Worm (Caenorhabditis elegans) whole organism, early embryonic: ENCODE measurements around the gene Y59E9AL.36.
"Not testable (repeated sequence)": the region's sequence is repeated elsewhere in the genome, so short reads cannot be mapped to it uniquely, and the experiment has no call there.

ENCODE experiments used
- B0310.2 ChIP-seq: sonication (generic microtip); optimal IDR thresholded peaks from 2 replicates; lab custom pipeline; 2016; ENCODE audit warnings: mild to moderate bottlenecking, missing genetic modification characterization, missing compliant biosample characterization
- F13C5.2 ChIP-seq: sonication (generic microtip); optimal IDR thresholded peaks from 2 replicates; lab custom pipeline; 2017; ENCODE audit warnings: mild to moderate bottlenecking, missing genetic modification characterization, inconsistent platforms, missing compliant biosample characterization
- aly-1 ChIP-seq: sonication (generic microtip); optimal IDR thresholded peaks from 2 replicates; lab custom pipeline; 2016; ENCODE audit warnings: missing genetic modification characterization, missing compliant biosample characterization
- ama-1 ChIP-seq: fragments of 150-350 bp; optimal IDR thresholded peaks from 2 replicates; lab custom pipeline; 2014
- ceh-13 ChIP-seq: fragments of 200-800 bp; sonication (Bioruptor generic); optimal IDR thresholded peaks from 2 replicates; lab custom pipeline; 2018; ENCODE audit warnings: mild to moderate bottlenecking, missing genetic modification characterization, missing compliant biosample characterization
- ceh-36 ChIP-seq: sonication (generic microtip); optimal IDR thresholded peaks from 2 replicates; lab custom pipeline; 2016; ENCODE audit warnings: missing genetic modification characterization, inconsistent platforms, missing compliant biosample characterization
- ets-7 ChIP-seq: sonication (generic microtip); optimal IDR thresholded peaks from 2 replicates; lab custom pipeline; 2016; ENCODE audit warnings: missing genotype, missing genetic modification characterization, missing compliant biosample characterization
- flt-1 ChIP-seq: fragments of 200-800 bp; sonication (Bioruptor generic); IDR thresholded peaks from 2 replicates; pipeline ENCODE4 v1.3.6; 2022; ENCODE audit warnings: missing genetic modification characterization, missing compliant biosample characterization
- hmbx-1 ChIP-seq: sonication (generic microtip); optimal IDR thresholded peaks from 2 replicates; lab custom pipeline; 2016; ENCODE audit warnings: mild to moderate bottlenecking, missing genetic modification characterization, missing compliant biosample characterization
- hmg-4 ChIP-seq: fragments of 200-800 bp; sonication (Bioruptor generic); optimal IDR thresholded peaks from 2 replicates; lab custom pipeline; 2018; ENCODE audit warnings: mild to moderate bottlenecking, missing genetic modification characterization, missing compliant biosample characterization
- hnd-1 ChIP-seq: sonication (generic microtip); optimal IDR thresholded peaks from 2 replicates; lab custom pipeline; 2016; ENCODE audit warnings: missing genetic modification characterization, missing compliant biosample characterization
- pes-1 ChIP-seq: fragments of 200-800 bp; sonication (Bioruptor generic); IDR thresholded peaks from 2 replicates; pipeline ENCODE4 v1.3.6; 2022; ENCODE audit warnings: missing genetic modification reagents, missing genetic modification characterization, missing compliant biosample characterization
- scrt-1 ChIP-seq: fragments of 200-800 bp; sonication (Bioruptor generic); IDR thresholded peaks from 2 replicates; pipeline ENCODE4 v1.3.6; 2022; ENCODE audit warnings: missing genetic modification characterization, missing compliant biosample characterization
- sea-1 ChIP-seq: fragments of 200-800 bp; sonication (Bioruptor generic); conservative IDR thresholded peaks from 2 replicates; pipeline ENCODE4 v1.3.6; 2022; ENCODE audit warnings: missing genetic modification characterization, missing compliant biosample characterization
- tbx-11 ChIP-seq: fragments of 200-800 bp; sonication (Bioruptor generic); IDR thresholded peaks from 2 replicates; pipeline ENCODE4 v1.3.6; 2022; ENCODE audit warnings: missing genetic modification characterization, missing compliant biosample characterization
- tbx-37 ChIP-seq: fragments of 200-800 bp; sonication (Bioruptor generic); conservative IDR thresholded peaks from 2 replicates; pipeline ENCODE4 v1.3.6; 2022; ENCODE audit warnings: missing genetic modification reagents, missing genetic modification characterization, missing compliant biosample characterization
- tra-4 ChIP-seq: sonication (generic microtip); optimal IDR thresholded peaks from 2 replicates; lab custom pipeline; 2017; ENCODE audit warnings: missing genetic modification characterization, missing compliant biosample characterization

Y59E9AL.36 gene

ce11 chrIV:5221721-5222120 lies 12.4 kb upstream of the Y59E9AL.36 start:
- TF ChIP-seq pes-1 (GFP tag; lab: Robert Waterston, UW) (no peak), hmg-4 (no peak), ceh-13 (GFP tag; lab: Kevin White, UChicago) (no peak), ets-7 (tag; lab: Kevin White, UChicago) (no peak), hmbx-1 (tag; lab: Kevin White, UChicago) (no peak), aly-1 (no peak), F13C5.2 (tag; lab: Kevin White, UChicago) (no peak), flt-1 (GFP tag; lab: Robert Waterston, UW) (no peak), ama-1 (no peak), tbx-37 (GFP tag; lab: Robert Waterston, UW) (no peak), hnd-1 (tag; lab: Kevin White, UChicago) (no peak), tra-4 (tag; lab: Kevin White, UChicago) (no peak), sea-1 (GFP tag; lab: Robert Waterston, UW) (no peak), tbx-11 (GFP tag; lab: Robert Waterston, UW) (no peak)

- TF ChIP-seq flt-1, tbx-11, sea-1 (GFP tag; lab: Robert Waterston, UW): not testable (repeated sequence)
Measured at ce11 chrIV:5218496-5218895, 9.2 kb upstream of the Y59E9AL.36 start, which contains the start of gene nsph-4.2. TSS of gene nsph-4.2 (plus strand) at chrIV:5218796.

- TF ChIP-seq F13C5.2 (tag; lab: Kevin White, UChicago) (no peak), ceh-13 (GFP tag; lab: Kevin White, UChicago) (no peak), tra-4 (tag; lab: Kevin White, UChicago) (no peak), aly-1 (no peak), tbx-11 (GFP tag; lab: Robert Waterston, UW) (no peak), pes-1 (GFP tag; lab: Robert Waterston, UW) (no peak), sea-1 (GFP tag; lab: Robert Waterston, UW) (no peak), scrt-1 (no peak), ama-1 (no peak), ets-7 (tag; lab: Kevin White, UChicago) (no peak)
Measured at ce11 chrIV:5216349-5216748, 7.1 kb upstream of the Y59E9AL.36 start.

- TF ChIP-seq scrt-1 (no peak), ceh-13 (GFP tag; lab: Kevin White, UChicago) (no peak), flt-1 (GFP tag; lab: Robert Waterston, UW) (no peak), tbx-11 (GFP tag; lab: Robert Waterston, UW) (no peak), tra-4 (tag; lab: Kevin White, UChicago) (no peak), sea-1 (GFP tag; lab: Robert Waterston, UW) (no peak), ets-7 (tag; lab: Kevin White, UChicago) (no peak), hmbx-1 (tag; lab: Kevin White, UChicago) (no peak), F13C5.2 (tag; lab: Kevin White, UChicago) (no peak), hmg-4 (no peak), ama-1 (no peak), pes-1 (GFP tag; lab: Robert Waterston, UW) (no peak), hnd-1 (tag; lab: Kevin White, UChicago) (no peak), aly-1 (no peak), ceh-36 (tag; lab: Kevin White, UChicago) (no peak), tbx-37 (GFP tag; lab: Robert Waterston, UW) (no peak), B0310.2 (tag; lab: Kevin White, UChicago) (no peak)
Measured at ce11 chrIV:5215092-5215491, 5.8 kb upstream of the Y59E9AL.36 start, which contains the start of gene Y59E9AL.4. TSS of gene Y59E9AL.4 (minus strand) at chrIV:5215192.

- TF ChIP-seq scrt-1 (no peak), hnd-1 (tag; lab: Kevin White, UChicago) (no peak), hmbx-1 (tag; lab: Kevin White, UChicago) (no peak), ceh-13 (GFP tag; lab: Kevin White, UChicago) (no peak), ceh-36 (tag; lab: Kevin White, UChicago) (no peak), hmg-4 (no peak), B0310.2 (tag; lab: Kevin White, UChicago) (no peak), tra-4 (tag; lab: Kevin White, UChicago) (no peak), ama-1 (no peak), tbx-37 (GFP tag; lab: Robert Waterston, UW) (no peak), sea-1 (GFP tag; lab: Robert Waterston, UW) (no peak), flt-1 (GFP tag; lab: Robert Waterston, UW) (no peak), pes-1 (GFP tag; lab: Robert Waterston, UW) (no peak), tbx-11 (GFP tag; lab: Robert Waterston, UW) (no peak), ets-7 (tag; lab: Kevin White, UChicago) (no peak), F13C5.2 (tag; lab: Kevin White, UChicago) (no peak)
Measured at ce11 chrIV:5210606-5211005, 1.3 kb upstream of the Y59E9AL.36 start.

ce11 chrIV:5206716-5207115 lies 2.6 kb downstream of the Y59E9AL.36 start:
- TF ChIP-seq hnd-1 (tag; lab: Kevin White, UChicago) (no peak), pes-1 (GFP tag; lab: Robert Waterston, UW) (no peak), hmg-4 (no peak), F13C5.2 (tag; lab: Kevin White, UChicago) (no peak), aly-1 (no peak), scrt-1 (no peak)

ce11 chrIV:5204573-5204972 lies 4.7 kb downstream of the Y59E9AL.36 start, which contains the start of gene tni-4:
TSS of gene tni-4 (plus strand) at chrIV:5204591.
- TF ChIP-seq scrt-1 (no peak), F13C5.2 (tag; lab: Kevin White, UChicago) (no peak), aly-1 (no peak), pes-1 (GFP tag; lab: Robert Waterston, UW) (no peak), sea-1 (GFP tag; lab: Robert Waterston, UW) (no peak), hnd-1 (tag; lab: Kevin White, UChicago) (no peak), ceh-36 (tag; lab: Kevin White, UChicago) (no peak), tra-4 (tag; lab: Kevin White, UChicago) (no peak), ceh-13 (GFP tag; lab: Kevin White, UChicago) (no peak), hmg-4 (no peak)
